Worm (Caenorhabditis elegans): ENCODE data around the gene nyn-1.

DNA sequence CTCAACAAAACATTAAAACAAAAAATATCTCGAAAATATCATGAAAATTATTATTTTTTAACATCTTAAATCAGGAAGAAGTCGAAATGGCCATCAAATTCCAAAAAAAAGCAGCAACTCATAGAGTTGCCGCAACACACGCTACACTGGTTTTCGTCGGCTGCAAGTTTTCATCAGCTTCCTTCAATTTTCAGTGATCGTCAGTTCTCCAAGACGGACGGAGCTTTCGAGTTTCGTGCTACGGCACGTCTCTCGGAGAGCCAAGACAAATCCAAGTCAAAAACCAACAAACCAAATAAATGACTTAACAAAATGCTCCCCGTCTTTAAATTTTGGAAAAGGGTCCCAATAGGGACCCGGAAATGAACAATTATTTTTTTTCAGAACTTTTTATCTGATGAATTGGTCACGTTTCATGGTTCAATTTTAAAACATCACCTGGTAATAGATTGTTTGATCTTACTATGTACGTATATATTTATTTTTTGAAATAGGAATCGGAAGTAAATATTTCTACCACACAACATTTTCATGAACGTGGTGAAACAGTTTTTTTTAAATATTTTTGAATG, 22.3 kb upstream of the nyn-1 start:
- TF ChIP-seq him-1 (tag; optimal IDR thresholded peaks at IDR 0.05) (no peak), W03F9.2 (tag; optimal IDR thresholded peaks at IDR 0.05) (no peak), dao-5 (tag; optimal IDR thresholded peaks at IDR 0.05) (no peak)

All from whole organism, L4/young adult.